Worm (Caenorhabditis elegans): Measurements from ENCODE around the gene snx-14.

ce11 chrII:13540956-13541355 lies 9.9 kb upstream of the snx-14 start, which contains the start of the genes noa-1 and Y48E1B.17:
- TF ChIP-seq nhr-12 (tag; optimal IDR thresholded peaks at IDR 0.05) (no peak), nhr-77 (tag; optimal IDR thresholded peaks at IDR 0.05) (no peak), mab-5 (tag; optimal IDR thresholded peaks at IDR 0.05) (no peak), R02D3.7 (tag; optimal IDR thresholded peaks at IDR 0.05) (no peak), snpc-4 (tag; optimal IDR thresholded peaks at IDR 0.05) (no peak), sma-3 (GFP tag; optimal IDR thresholded peaks at IDR 0.05) (no peak), nhr-11 (tag; optimal IDR thresholded peaks at IDR 0.05) (no peak), zag-1 (tag; optimal IDR thresholded peaks at IDR 0.05) (no peak)
